Fruit fly (Drosophila melanogaster) whole organism, wandering third instar larva: ENCODE data around the gene IKKbeta.

Experiments used
- Abd-B ChIP-seq: fragments of >200 bp; optimal IDR thresholded peaks from 2 replicates; lab custom pipeline; 2017; ENCODE audit warnings: missing biosample characterization, missing genetic modification characterization
- Hr78 ChIP-seq: fragments of >200 bp; optimal IDR thresholded peaks from 2 replicates; lab custom pipeline; 2017; ENCODE audit warnings: missing biosample characterization, missing genetic modification characterization
- brk ChIP-seq: fragments of 200-800 bp; sonication (Bioruptor generic); optimal IDR thresholded peaks from 2 replicates; lab custom pipeline; 2016; ENCODE audit warnings: missing biosample characterization, mild to moderate bottlenecking, missing genetic modification characterization
- fru ChIP-seq: fragments of 200-800 bp; sonication (Bioruptor generic); optimal IDR thresholded peaks from 3 replicates; lab custom pipeline; 2016; ENCODE audit warnings: missing biosample characterization, mild to moderate bottlenecking, missing genetic modification characterization
- h ChIP-seq: fragments of 200-800 bp; sonication (Bioruptor generic); optimal IDR thresholded peaks from 3 replicates; lab custom pipeline; 2016; ENCODE audit warnings: missing biosample characterization, mild to moderate bottlenecking, missing genetic modification characterization
- tai ChIP-seq: sonication (Bioruptor generic); optimal IDR thresholded peaks from 2 replicates; lab custom pipeline; 2016; ENCODE audit warnings: missing biosample characterization, missing genetic modification characterization
- woc ChIP-seq: sonication (Bioruptor generic); optimal IDR thresholded peaks from 2 replicates; lab custom pipeline; 2016; ENCODE audit warnings: missing biosample characterization, mild to moderate bottlenecking, missing genetic modification characterization

DNA sequence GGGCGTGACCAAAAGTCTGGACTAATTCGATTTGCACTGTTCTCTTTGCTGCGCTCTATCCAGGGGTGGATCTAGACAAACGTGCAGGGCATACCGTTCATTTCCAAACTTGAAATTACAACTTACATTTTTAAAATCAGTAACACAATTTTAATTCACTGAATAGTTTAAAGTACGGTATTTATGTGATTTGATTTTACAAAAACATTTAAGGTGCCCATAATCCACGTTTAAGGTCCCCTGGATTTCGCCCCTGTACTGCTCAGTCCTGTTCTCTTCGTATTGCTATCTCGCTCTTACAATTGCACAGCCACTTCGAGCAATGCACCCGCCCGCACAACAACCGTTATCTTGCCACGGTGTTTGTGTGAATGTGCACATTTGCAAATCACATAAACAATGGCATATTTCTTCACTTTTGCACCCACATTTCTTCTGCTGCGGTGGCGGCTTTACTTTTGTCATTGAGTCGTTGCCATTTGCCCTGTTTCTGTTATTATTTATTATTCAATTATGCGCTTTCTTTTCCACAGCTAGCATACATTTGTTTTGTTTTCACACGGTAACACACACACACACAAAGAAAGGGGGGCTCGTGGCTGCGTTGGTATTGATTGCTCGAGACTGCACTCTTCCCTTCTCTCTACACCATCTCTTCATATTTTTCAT lies 48.6 kb upstream of the IKKbeta start:
- TF ChIP-seq fru (peak; percentile 99), h (GFP tag; lab: Kevin White, UChicago) (peak; percentile 99), woc (peak; percentile 97), Hr78 (GFP tag; lab: Kevin White, UChicago) (no peak), Abd-B (GFP tag; lab: Kevin White, UChicago) (no peak), tai (GFP tag; lab: Kevin White, UChicago) (no peak), brk (GFP tag; lab: Kevin White, UChicago) (no peak)
